Fruit fly (Drosophila melanogaster) whole organism, embryonic: ENCODE measurements around the gene Hexo2.

ENCODE experiments used
- Atf6 ChIP-seq: fragments of 200-800 bp; sonication (Bioruptor generic); IDR thresholded peaks from 2 replicates; pipeline ENCODE4 v1.3.6; 2022; ENCODE audit warnings: missing biosample characterization, missing genetic modification characterization
- CG10147 ChIP-seq: fragments of 200-800 bp; sonication (Bioruptor generic); optimal IDR thresholded peaks from 2 replicates; lab custom pipeline; 2019; ENCODE audit warnings: missing biosample characterization, mild to moderate bottlenecking, missing genetic modification characterization, moderate library complexity
- CG10209 ChIP-seq: fragments of 200-800 bp; sonication (Bioruptor generic); optimal IDR thresholded peaks from 3 replicates; lab custom pipeline; 2017; ENCODE audit warnings: missing biosample characterization, mild to moderate bottlenecking, missing genetic modification characterization, missing genetic modification reagents
- CG10959 ChIP-seq: fragments of 200-800 bp; sonication (Bioruptor generic); IDR thresholded peaks from 2 replicates; pipeline ENCODE4 v1.3.6; 2022; ENCODE audit warnings: missing biosample characterization, missing genetic modification characterization
- CG11093 ChIP-seq: fragments of 200-800 bp; sonication (Bioruptor generic); IDR thresholded peaks from 3 replicates; pipeline ENCODE4 v1.3.6; 2022; ENCODE audit warnings: missing biosample characterization, missing genetic modification characterization
- CG11504 ChIP-seq: fragments of 200-800 bp; sonication (Bioruptor generic); optimal IDR thresholded peaks from 3 replicates; lab custom pipeline; 2019; ENCODE audit warnings: missing biosample characterization, mild to moderate bottlenecking, missing genetic modification characterization, moderate library complexity
- CG12391 ChIP-seq: fragments of 200-800 bp; sonication (Bioruptor generic); optimal IDR thresholded peaks from 3 replicates; lab custom pipeline; 2018; ENCODE audit warnings: missing biosample characterization, mild to moderate bottlenecking, missing genetic modification characterization, moderate library complexity
- CG12744 ChIP-seq: fragments of 200-800 bp; sonication (Bioruptor generic); optimal IDR thresholded peaks from 2 replicates; lab custom pipeline; 2016; ENCODE audit warnings: missing biosample characterization, missing genetic modification characterization
- CG14050 ChIP-seq: fragments of 200-800 bp; sonication (Bioruptor generic); IDR thresholded peaks from 3 replicates; pipeline ENCODE4 v1.3.6; 2022; ENCODE audit warnings: missing biosample characterization, missing genetic modification characterization
- CG14441 ChIP-seq: fragments of 200-800 bp; sonication (Bioruptor generic); IDR thresholded peaks from 2 replicates; pipeline ENCODE4 v1.3.6; 2022; ENCODE audit warnings: missing biosample characterization, missing genetic modification characterization
- CG14667 ChIP-seq: fragments of 200-800 bp; sonication (Bioruptor generic); IDR thresholded peaks from 2 replicates; pipeline ENCODE4 v1.3.6; 2022; ENCODE audit warnings: missing biosample characterization, missing genetic modification characterization
- CG15696 ChIP-seq: fragments of 200-800 bp; sonication (Bioruptor generic); optimal IDR thresholded peaks from 2 replicates; lab custom pipeline; 2019; ENCODE audit warnings: missing biosample characterization, mild to moderate bottlenecking, missing genetic modification characterization, moderate library complexity
- CG16815 ChIP-seq: fragments of 200-800 bp; sonication (Bioruptor generic); optimal IDR thresholded peaks from 3 replicates; lab custom pipeline; 2017; ENCODE audit warnings: missing biosample characterization, mild to moderate bottlenecking, missing genetic modification characterization
- CG17328 ChIP-seq: fragments of 200-800 bp; sonication (Bioruptor generic); IDR thresholded peaks from 2 replicates; pipeline ENCODE4 v1.3.6; 2022; ENCODE audit warnings: missing biosample characterization, missing genetic modification characterization
- CG17829 ChIP-seq: fragments of 200-800 bp; optimal IDR thresholded peaks from 2 replicates; lab custom pipeline; 2019; ENCODE audit warnings: missing biosample characterization, mild to moderate bottlenecking, missing genetic modification characterization, moderate library complexity
- CG2712 ChIP-seq: fragments of 200-800 bp; optimal IDR thresholded peaks from 3 replicates; lab custom pipeline; 2019; ENCODE audit warnings: missing biosample characterization, mild to moderate bottlenecking, missing genetic modification characterization, moderate library complexity
- CG4404 ChIP-seq: fragments of 200-800 bp; sonication (Bioruptor generic); IDR thresholded peaks from 2 replicates; pipeline ENCODE4 v1.3.6; 2022; ENCODE audit warnings: missing biosample characterization, missing genetic modification characterization
- CG4820 ChIP-seq: fragments of 200-800 bp; sonication (Bioruptor generic); optimal IDR thresholded peaks from 3 replicates; lab custom pipeline; 2016; ENCODE audit warnings: missing biosample characterization, missing genetic modification characterization
- CG6689 ChIP-seq: fragments of 200-800 bp; sonication (Bioruptor generic); IDR thresholded peaks from 2 replicates; pipeline ENCODE4 v1.3.6; 2022; ENCODE audit warnings: missing biosample characterization, missing genetic modification characterization
- CG7357 ChIP-seq: fragments of 200-800 bp; sonication (Bioruptor generic); IDR thresholded peaks from 3 replicates; pipeline ENCODE4 v1.3.6; 2022; ENCODE audit warnings: missing biosample characterization, missing genetic modification characterization
- CG9727 ChIP-seq: fragments of 200-800 bp; sonication (Bioruptor generic); optimal IDR thresholded peaks from 3 replicates; lab custom pipeline; 2017; ENCODE audit warnings: missing biosample characterization, mild to moderate bottlenecking, missing genetic modification characterization
- CG9817 ChIP-seq: fragments of 200-800 bp; sonication (Bioruptor generic); optimal IDR thresholded peaks from 2 replicates; lab custom pipeline; 2018; ENCODE audit warnings: missing biosample characterization, mild to moderate bottlenecking, missing genetic modification characterization, moderate library complexity
- Dek ChIP-seq: fragments of 200-800 bp; sonication (Bioruptor generic); optimal IDR thresholded peaks from 3 replicates; lab custom pipeline; 2019; ENCODE audit warnings: missing biosample characterization, mild to moderate bottlenecking, missing genetic modification characterization, moderate library complexity
- Gsc ChIP-seq: fragments of 200-800 bp; sonication (Bioruptor generic); IDR thresholded peaks from 2 replicates; pipeline ENCODE4 v1.3.6; 2022; ENCODE audit warnings: missing biosample characterization, missing genetic modification characterization
- Gug ChIP-seq: fragments of 200-800 bp; sonication (Bioruptor generic); IDR thresholded peaks from 4 replicates; pipeline ENCODE4 v1.3.6; 2022; ENCODE audit warnings: missing biosample characterization, missing genetic modification characterization
- H15 ChIP-seq: fragments of 200-800 bp; sonication (Bioruptor generic); IDR thresholded peaks from 3 replicates; pipeline ENCODE4 v1.3.6; 2022; ENCODE audit warnings: missing biosample characterization, missing genetic modification characterization
- HLH4C ChIP-seq: fragments of 200-800 bp; sonication (Bioruptor generic); IDR thresholded peaks from 3 replicates; pipeline ENCODE4 v1.3.6; 2022; ENCODE audit warnings: missing biosample characterization, missing genetic modification characterization; ENCODE audit not compliant: partially characterized antibody
- HmgZ ChIP-seq: fragments of 200-800 bp; sonication (Bioruptor generic); optimal IDR thresholded peaks from 2 replicates; lab custom pipeline; 2018; ENCODE audit warnings: missing biosample characterization, mild to moderate bottlenecking, missing genetic modification characterization
- Mrtf ChIP-seq: fragments of 200-800 bp; sonication (Bioruptor generic); IDR thresholded peaks from 3 replicates; pipeline ENCODE4 v1.3.6; 2022; ENCODE audit warnings: missing biosample characterization, missing genetic modification characterization
- Neu2 ChIP-seq: fragments of 200-800 bp; sonication (Bioruptor generic); optimal IDR thresholded peaks from 3 replicates; lab custom pipeline; 2016; ENCODE audit warnings: missing biosample characterization, missing genetic modification characterization, borderline replicate concordance
- Oli ChIP-seq: fragments of 200-800 bp; sonication (Bioruptor generic); optimal IDR thresholded peaks from 2 replicates; lab custom pipeline; 2018; ENCODE audit warnings: missing biosample characterization, mild to moderate bottlenecking, missing genetic modification characterization, moderate library complexity
- Pdp1 ChIP-seq, 2 experiments: fragments of 200-800 bp; sonication (Bioruptor generic); optimal IDR thresholded peaks; 3 replicates each; lab custom pipeline; 2016; ENCODE audit warnings: missing biosample characterization in 2 of 2, missing genetic modification characterization in 2 of 2, mild to moderate bottlenecking in 1 of 2, moderate library complexity in 1 of 2
- Spps ChIP-seq: fragments of 200-800 bp; sonication (Bioruptor generic); optimal IDR thresholded peaks from 2 replicates; lab custom pipeline; 2018; ENCODE audit warnings: missing biosample characterization, mild to moderate bottlenecking, missing genetic modification characterization
- Ssrp ChIP-seq: fragments of 200-800 bp; sonication (Bioruptor generic); optimal IDR thresholded peaks from 2 replicates; lab custom pipeline; 2018; ENCODE audit warnings: missing biosample characterization, mild to moderate bottlenecking, missing genetic modification characterization, moderate library complexity
- ac ChIP-seq: fragments of 200-800 bp; sonication (Bioruptor generic); optimal IDR thresholded peaks from 3 replicates; lab custom pipeline; 2017; ENCODE audit warnings: missing biosample characterization, mild to moderate bottlenecking, missing genetic modification characterization
- ase ChIP-seq: fragments of 200-800 bp; sonication (Bioruptor generic); IDR thresholded peaks from 3 replicates; pipeline ENCODE4 v1.3.6; 2022; ENCODE audit warnings: missing biosample characterization, missing genetic modification characterization
- croc ChIP-seq: fragments of 200-800 bp; sonication (Bioruptor generic); conservative IDR thresholded peaks from 3 replicates; pipeline ENCODE4 v1.3.6; 2022; ENCODE audit warnings: missing biosample characterization, missing genetic modification characterization
- dan ChIP-seq: fragments of 200-800 bp; sonication (Bioruptor generic); IDR thresholded peaks from 2 replicates; pipeline ENCODE4 v1.3.6; 2022; ENCODE audit warnings: missing biosample characterization, missing genetic modification characterization
- fd102C ChIP-seq: fragments of 200-800 bp; sonication (Bioruptor generic); optimal IDR thresholded peaks from 2 replicates; lab custom pipeline; 2018; ENCODE audit warnings: missing biosample characterization, mild to moderate bottlenecking, missing genetic modification characterization, moderate library complexity
- fd96Cb ChIP-seq: fragments of 200-800 bp; sonication (Bioruptor generic); optimal IDR thresholded peaks from 2 replicates; lab custom pipeline; 2018; ENCODE audit warnings: missing biosample characterization, mild to moderate bottlenecking, missing genetic modification characterization, moderate library complexity
- gsb-n ChIP-seq: fragments of 200-800 bp; sonication (Bioruptor generic); optimal IDR thresholded peaks from 3 replicates; lab custom pipeline; 2018; ENCODE audit warnings: missing biosample characterization, mild to moderate bottlenecking, missing genetic modification characterization
- jing ChIP-seq: fragments of 200-800 bp; sonication (Bioruptor generic); optimal IDR thresholded peaks from 2 replicates; lab custom pipeline; 2018; ENCODE audit warnings: missing biosample characterization, mild to moderate bottlenecking, missing genetic modification characterization
- lmd ChIP-seq: fragments of 200-800 bp; sonication (Bioruptor generic); IDR thresholded peaks from 2 replicates; pipeline ENCODE4 v1.3.6; 2022; ENCODE audit warnings: missing biosample characterization, missing genetic modification characterization
- nmo ChIP-seq: fragments of 200-800 bp; sonication (Bioruptor generic); optimal IDR thresholded peaks from 2 replicates; lab custom pipeline; 2018; ENCODE audit warnings: missing biosample characterization, mild to moderate bottlenecking, missing genetic modification characterization, moderate library complexity
- org-1 ChIP-seq: fragments of 200-800 bp; sonication (Bioruptor generic); optimal IDR thresholded peaks from 2 replicates; lab custom pipeline; 2017; ENCODE audit warnings: missing biosample characterization, missing genetic modification characterization
- phol ChIP-seq: fragments of 200-800 bp; sonication (Bioruptor generic); optimal IDR thresholded peaks from 3 replicates; lab custom pipeline; 2018; ENCODE audit warnings: missing biosample characterization, mild to moderate bottlenecking, missing genetic modification characterization, moderate library complexity
- sens ChIP-seq: fragments of 200-800 bp; sonication (Bioruptor generic); peaks from one replicate; lab custom pipeline; 2016; ENCODE audit warnings: missing biosample characterization, missing genetic modification characterization
- sens-2 ChIP-seq: fragments of 200-800 bp; sonication (Bioruptor generic); IDR thresholded peaks from 2 replicates; pipeline ENCODE4 v1.3.6; 2022; ENCODE audit warnings: missing biosample characterization, missing genetic modification characterization
- tgo ChIP-seq: fragments of 200-800 bp; sonication (Bioruptor generic); IDR thresholded peaks from 3 replicates; pipeline ENCODE4 v1.3.6; 2022; ENCODE audit warnings: missing biosample characterization, missing genetic modification characterization
- zfh1 ChIP-seq: fragments of 200-800 bp; sonication (Bioruptor generic); IDR thresholded peaks from 3 replicates; pipeline ENCODE4 v1.3.6; 2022; ENCODE audit warnings: missing biosample characterization, missing genetic modification characterization

The Hexo2 gene

dm6 chrX:8755352-8755751 lies 45.9 kb downstream of the Hexo2 start:
- TF ChIP-seq sens-2 (GFP tag; lab: Robert Waterston, UW) (peak; percentile 35; the same call in 1 of the 2 replicates), Oli (tag; lab: Kevin White, UChicago) (peak; percentile 22), phol (tag; lab: Kevin White, UChicago) (peak; percentile 37), CG11093 (GFP tag; lab: Robert Waterston, UW) (0 out of 3 replicates have a peak, but pooled peaks have one; percentile 37), CG11504 (tag; lab: Kevin White, UChicago) (peak; percentile 17), Pdp1 (GFP tag; optimal IDR thresholded peaks at IDR 0.05; lab: Kevin White, UChicago) (peak; percentile 7 to 16), HmgZ (tag; lab: Kevin White, UChicago) (no peak), CG14667 (GFP tag; lab: Robert Waterston, UW) (0 out of 2 replicates have a peak, but pooled peaks have one; percentile 31), sens (GFP tag; lab: Kevin White, UChicago) (peak; percentile 89), Neu2 (GFP tag; lab: Kevin White, UChicago) (peak; percentile 6), CG15696 (tag; lab: Kevin White, UChicago) (peak; percentile 81), nmo (peak; percentile 29), CG2712 (peak; percentile 39), Dek (no peak), Spps (tag; lab: Kevin White, UChicago) (no peak), CG14050 (GFP tag; lab: Robert Waterston, UW) (no peak), croc (GFP tag; lab: Robert Waterston, UW) (peak; percentile 35; the same call in 1 of the 3 replicates), CG9817 (tag; lab: Kevin White, UChicago) (peak; percentile 14), CG4404 (peak; percentile 80), Mrtf (GFP tag; lab: Robert Waterston, UW) (0 out of 3 replicates have a peak, but pooled peaks have one; percentile 18), CG7357 (GFP tag; lab: Robert Waterston, UW) (peak; percentile 24; the same call in 1 of the 3 replicates), Gug (GFP tag; lab: Robert Waterston, UW) (peak; percentile 15; the same call in 1 of the 4 replicates), ase (GFP tag; lab: Robert Waterston, UW) (0 out of 3 replicates have a peak, but pooled peaks have one; percentile 9), CG16815 (GFP tag; lab: Kevin White, UChicago) (peak; percentile 4), tgo (peak; percentile 23; the same call in 1 of the 3 replicates), CG14441 (GFP tag; lab: Robert Waterston, UW) (0 out of 2 replicates have a peak, but pooled peaks have one; percentile 21), CG10209 (peak; percentile 0), dan (GFP tag; lab: Robert Waterston, UW) (peak; percentile 48; the same call in 1 of the 2 replicates), CG17829 (tag; lab: Kevin White, UChicago) (peak; percentile 34), fd96Cb (tag; lab: Kevin White, UChicago) (peak; percentile 29), Gsc (0 out of 2 replicates have a peak, but pooled peaks have one; percentile 15), CG12744 (GFP tag; lab: Kevin White, UChicago) (no peak), ac (GFP tag; lab: Kevin White, UChicago) (peak; percentile 8), CG6689 (GFP tag; lab: Robert Waterston, UW) (peak; percentile 51; the same call in 1 of the 2 replicates), org-1 (GFP tag; lab: Kevin White, UChicago) (no peak), Atf6 (GFP tag; lab: Robert Waterston, UW) (no peak), gsb-n (tag; lab: Kevin White, UChicago) (peak; percentile 17), CG17328 (GFP tag; lab: Robert Waterston, UW) (peak; percentile 46), CG4820 (GFP tag; lab: Kevin White, UChicago) (peak; percentile 12), lmd (peak; percentile 34; the same call in 1 of the 2 replicates), Ssrp (tag; lab: Kevin White, UChicago) (peak; percentile 19), CG12391 (tag; lab: Kevin White, UChicago) (peak; percentile 5), zfh1 (GFP tag; lab: Robert Waterston, UW) (peak; percentile 80), CG9727 (GFP tag; lab: Kevin White, UChicago) (peak; percentile 23), H15 (0 out of 3 replicates have a peak, but pooled peaks have one; percentile 34), jing (GFP tag; lab: Kevin White, UChicago) (no peak), fd102C (peak; percentile 11), CG10959 (GFP tag; lab: Robert Waterston, UW) (peak; percentile 73), HLH4C (GFP tag; lab: Robert Waterston, UW) (no peak), CG10147 (no peak)
